Fruit fly (Drosophila melanogaster): ENCODE data around the gene CG10853.

The CG10853 gene

DNA sequence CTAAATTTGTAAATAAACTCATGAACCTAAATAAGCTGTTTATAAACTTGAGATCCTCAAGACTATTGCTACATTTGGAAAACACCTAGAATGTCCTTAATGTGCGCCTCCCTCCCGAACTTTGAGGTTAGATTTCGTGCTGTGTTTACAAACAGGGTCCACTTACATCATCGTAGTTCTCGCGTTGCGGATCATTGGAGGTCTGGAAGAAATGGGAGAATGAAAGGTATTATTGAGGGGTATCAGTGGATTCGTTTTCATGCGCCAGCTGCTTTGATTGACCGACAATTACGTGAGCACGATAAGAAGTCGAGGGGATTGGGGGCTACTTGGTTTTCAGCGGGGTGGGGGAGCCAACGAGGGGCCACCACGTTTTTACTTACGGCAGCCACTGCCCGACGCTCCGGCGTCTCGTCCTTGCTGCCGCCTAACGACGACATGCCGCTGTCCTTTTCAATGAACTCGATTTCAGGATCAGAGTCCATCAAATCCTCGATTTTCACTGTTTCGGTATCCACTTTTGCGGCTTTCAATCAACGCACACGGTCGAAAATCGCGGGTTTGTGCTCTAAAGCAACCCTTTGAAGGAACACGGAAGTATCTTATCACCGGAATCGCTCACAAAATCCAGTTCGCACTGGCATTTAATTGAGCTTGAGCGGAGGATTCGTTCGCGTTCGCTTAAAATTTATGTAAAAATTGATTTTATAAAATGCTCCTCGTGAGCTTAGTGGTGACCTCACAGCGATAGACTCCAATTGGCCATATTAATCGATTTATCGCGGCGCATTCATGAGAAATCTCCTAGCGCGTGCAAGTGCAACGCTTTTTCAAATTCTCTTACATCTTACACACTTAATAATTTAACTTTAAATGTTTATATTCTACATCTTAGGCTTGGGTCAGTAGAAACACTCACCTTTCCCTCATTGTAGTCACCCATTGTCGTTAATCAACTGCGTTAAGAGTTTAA, 38.6 kb upstream of the CG10853 start (continued):
- TF ChIP-seq CG11504 (tag; optimal IDR thresholded peaks at IDR 0.05) (no peak), zf30C (GFP tag; optimal IDR thresholded peaks at IDR 0.05) (no peak), ems (GFP tag; optimal IDR thresholded peaks at IDR 0.05) (no peak), Hr3 (GFP tag; optimal IDR thresholded peaks at IDR 0.05) (no peak), jing (GFP tag; optimal IDR thresholded peaks at IDR 0.05) (no peak), stc (GFP tag; IDR thresholded peaks at IDR 0.05) (no peak), gsb-n (tag; optimal IDR thresholded peaks at IDR 0.05) (no peak), cato (GFP tag; optimal IDR thresholded peaks at IDR 0.05; ENCODE audit: borderline replicate concordance) (no peak), amos (GFP tag; IDR thresholded peaks at IDR 0.05; ENCODE audit: partially characterized antibody) (peak; percentile 61; the same call in 1 of the 2 replicates), Mrtf (GFP tag; IDR thresholded peaks at IDR 0.05) (no peak), CG6813 (GFP tag; optimal IDR thresholded peaks at IDR 0.05) (no peak), NC2β (GFP tag; optimal IDR thresholded peaks at IDR 0.05) (peak; percentile 6), CG3065 (GFP tag; optimal IDR thresholded peaks at IDR 0.05) (no peak), CG10147 (GFP tag; optimal IDR thresholded peaks at IDR 0.05) (no peak), br (optimal IDR thresholded peaks at IDR 0.05) (no peak), Hmr (GFP tag; optimal IDR thresholded peaks at IDR 0.05) (no peak), E2f2 (GFP tag; IDR thresholded peaks at IDR 0.05) (peak; percentile 75), lab (GFP tag; optimal IDR thresholded peaks at IDR 0.05) (no peak), hbn (GFP tag; IDR thresholded peaks at IDR 0.05; ENCODE audit: partially characterized antibody) (peak; percentile 56; the same call in 1 of the 2 replicates), CG7928 (GFP tag; optimal IDR thresholded peaks at IDR 0.05) (no peak), CG15696 (tag; optimal IDR thresholded peaks at IDR 0.05) (no peak), Hmx (GFP tag; optimal IDR thresholded peaks at IDR 0.05) (no peak), C15 (GFP tag; IDR thresholded peaks at IDR 0.05) (no peak), CHES-1-like (GFP tag; optimal IDR thresholded peaks at IDR 0.05) (peak; percentile 2), nau (GFP tag; optimal IDR thresholded peaks at IDR 0.05) (no peak), CG12744 (GFP tag; optimal IDR thresholded peaks at IDR 0.05) (no peak), CG16813 (GFP tag; IDR thresholded peaks at IDR 0.05; ENCODE audit: partially characterized antibody) (peak; percentile 55; the same call in 2 of the 3 replicates), fd64A (GFP tag; optimal IDR thresholded peaks at IDR 0.05) (no peak), CG17385 (GFP tag; optimal IDR thresholded peaks at IDR 0.05) (no peak), yki (optimal IDR thresholded peaks at IDR 0.05) (no peak), CG2116 (GFP tag; optimal IDR thresholded peaks at IDR 0.05) (peak; percentile 77), kah (GFP tag; optimal IDR thresholded peaks at IDR 0.05) (no peak), CG4854 (GFP tag; optimal IDR thresholded peaks at IDR 0.05) (no peak), CG12391 (tag; optimal IDR thresholded peaks at IDR 0.05) (no peak), Hand (GFP tag; optimal IDR thresholded peaks at IDR 0.05) (no peak), Lpt (GFP tag; optimal IDR thresholded peaks at IDR 0.05) (no peak), p53 (GFP tag; optimal IDR thresholded peaks at IDR 0.05) (no peak), tgo (GFP tag; IDR thresholded peaks at IDR 0.05) (no peak), CG10565 (GFP tag; optimal IDR thresholded peaks at IDR 0.05) (no peak), dm (GFP tag; optimal IDR thresholded peaks at IDR 0.05) (peak; percentile 41), HLHmδ (GFP tag; optimal IDR thresholded peaks at IDR 0.05) (no peak), tap (tag; optimal IDR thresholded peaks at IDR 0.05) (no peak), aop (GFP tag; IDR thresholded peaks at IDR 0.05) (no peak), CG12299 (tag; optimal IDR thresholded peaks at IDR 0.05) (no peak), BEAF-32 (GFP tag; optimal IDR thresholded peaks at IDR 0.05) (peak; percentile 74), Lim3 (GFP tag; IDR thresholded peaks at IDR 0.05) (no peak), CG7745 (tag; optimal IDR thresholded peaks at IDR 0.05) (no peak), lola (GFP tag; optimal IDR thresholded peaks at IDR 0.05) (no peak), zfh1 (GFP tag; IDR thresholded peaks at IDR 0.05) (no peak)
